Fruit fly (Drosophila melanogaster) whole organism, embryonic: ENCODE measurements around the gene VhaAC45RP.
A peak's percentile ranks its signal among the peaks of the same experiment; 100 is the strongest.

Source experiments
- Aef1 ChIP-seq: fragments of 200-800 bp; sonication (Bioruptor generic); IDR thresholded peaks from 3 replicates; pipeline ENCODE4 v1.3.6; 2022; ENCODE audit warnings: missing biosample characterization, missing genetic modification characterization
- C15 ChIP-seq: fragments of 200-800 bp; sonication (Bioruptor generic); IDR thresholded peaks from 3 replicates; pipeline ENCODE4 v1.3.6; 2022; ENCODE audit warnings: missing biosample characterization, missing genetic modification characterization
- CG10147 ChIP-seq: fragments of 200-800 bp; sonication (Bioruptor generic); optimal IDR thresholded peaks from 2 replicates; lab custom pipeline; 2019; ENCODE audit warnings: missing biosample characterization, mild to moderate bottlenecking, missing genetic modification characterization, moderate library complexity
- CG10209 ChIP-seq: fragments of 200-800 bp; sonication (Bioruptor generic); optimal IDR thresholded peaks from 3 replicates; lab custom pipeline; 2017; ENCODE audit warnings: missing biosample characterization, mild to moderate bottlenecking, missing genetic modification characterization, missing genetic modification reagents
- CG11247 ChIP-seq: fragments of 200-800 bp; sonication (Bioruptor generic); IDR thresholded peaks from 2 replicates; pipeline ENCODE4 v1.3.6; 2022; ENCODE audit warnings: missing biosample characterization, missing genetic modification characterization
- CG11504 ChIP-seq: fragments of 200-800 bp; sonication (Bioruptor generic); optimal IDR thresholded peaks from 3 replicates; lab custom pipeline; 2019; ENCODE audit warnings: missing biosample characterization, mild to moderate bottlenecking, missing genetic modification characterization, moderate library complexity
- CG12299 ChIP-seq: fragments of 200-800 bp; sonication (Bioruptor generic); optimal IDR thresholded peaks from 2 replicates; lab custom pipeline; 2018; ENCODE audit warnings: missing biosample characterization, mild to moderate bottlenecking, missing genetic modification characterization
- CG15601 ChIP-seq: fragments of 200-800 bp; sonication (Bioruptor generic); optimal IDR thresholded peaks from 3 replicates; lab custom pipeline; 2019; ENCODE audit warnings: missing biosample characterization, mild to moderate bottlenecking, missing genetic modification characterization, moderate library complexity
- CG1647 ChIP-seq: fragments of 200-800 bp; sonication (Bioruptor generic); optimal IDR thresholded peaks from 3 replicates; lab custom pipeline; 2016; ENCODE audit warnings: missing biosample characterization, missing genetic modification characterization
- CG16779 ChIP-seq: fragments of 200-800 bp; sonication (Bioruptor generic); IDR thresholded peaks from 2 replicates; pipeline ENCODE4 v1.3.6; 2022; ENCODE audit warnings: missing biosample characterization, missing genetic modification characterization
- CG17385 ChIP-seq: fragments of 200-800 bp; sonication (Bioruptor generic); optimal IDR thresholded peaks from 3 replicates; lab custom pipeline; 2018; ENCODE audit warnings: missing biosample characterization, mild to moderate bottlenecking, missing genetic modification characterization
- CG2678 ChIP-seq: fragments of 200-800 bp; sonication (Bioruptor generic); optimal IDR thresholded peaks from 3 replicates; lab custom pipeline; 2019; ENCODE audit warnings: missing biosample characterization, mild to moderate bottlenecking, missing genetic modification characterization, moderate library complexity
- CG3065 ChIP-seq: fragments of 200-800 bp; sonication (Bioruptor generic); optimal IDR thresholded peaks from 2 replicates; lab custom pipeline; 2016; ENCODE audit warnings: missing biosample characterization, missing genetic modification characterization
- CG4282 ChIP-seq: fragments of 200-800 bp; sonication (Bioruptor generic); optimal IDR thresholded peaks from 2 replicates; lab custom pipeline; 2016; ENCODE audit warnings: missing biosample characterization, missing genetic modification characterization
- CG4328 ChIP-seq: fragments of 200-800 bp; sonication (Bioruptor generic); optimal IDR thresholded peaks from 3 replicates; lab custom pipeline; 2017; ENCODE audit warnings: missing biosample characterization, missing genetic modification reagents, missing genetic modification characterization
- CG4404 ChIP-seq: fragments of 200-800 bp; sonication (Bioruptor generic); IDR thresholded peaks from 2 replicates; pipeline ENCODE4 v1.3.6; 2022; ENCODE audit warnings: missing biosample characterization, missing genetic modification characterization
- CG4707 ChIP-seq: fragments of 200-800 bp; sonication (Bioruptor generic); optimal IDR thresholded peaks from 2 replicates; lab custom pipeline; 2018; ENCODE audit warnings: missing biosample characterization, mild to moderate bottlenecking, missing genetic modification characterization, moderate library complexity
- CG6272 ChIP-seq: fragments of 200-800 bp; sonication (Bioruptor generic); IDR thresholded peaks from 2 replicates; pipeline ENCODE4 v1.3.6; 2022; ENCODE audit warnings: missing biosample characterization, missing genetic modification characterization
- CG6791 ChIP-seq: fragments of 200-800 bp; sonication (Bioruptor generic); IDR thresholded peaks from 3 replicates; pipeline ENCODE4 v1.3.6; 2022; ENCODE audit warnings: missing biosample characterization, missing genetic modification characterization; ENCODE audit not compliant: partially characterized antibody
- CG8359 ChIP-seq: fragments of 200-800 bp; sonication (Bioruptor generic); optimal IDR thresholded peaks from 2 replicates; lab custom pipeline; 2017; ENCODE audit warnings: missing biosample characterization, mild to moderate bottlenecking, missing genetic modification characterization, borderline replicate concordance
- CG8478 ChIP-seq: fragments of >200 bp; optimal IDR thresholded peaks from 2 replicates; lab custom pipeline; 2018
- CG9215 ChIP-seq: fragments of 200-800 bp; sonication (Bioruptor generic); IDR thresholded peaks from 2 replicates; pipeline ENCODE4 v1.3.6; 2022; ENCODE audit warnings: missing biosample characterization, missing genetic modification characterization
- CG9932 ChIP-seq: fragments of 200-800 bp; sonication (Bioruptor generic); IDR thresholded peaks from 2 replicates; pipeline ENCODE4 v1.3.6; 2022; ENCODE audit warnings: missing biosample characterization, missing genetic modification characterization
- Dad ChIP-seq: fragments of 200-800 bp; sonication (Bioruptor generic); optimal IDR thresholded peaks from 3 replicates; lab custom pipeline; 2016; ENCODE audit warnings: missing biosample characterization, missing genetic modification characterization
- Deaf1 ChIP-seq: fragments of 200-800 bp; optimal IDR thresholded peaks from 3 replicates; lab custom pipeline; 2019; ENCODE audit warnings: missing biosample characterization, mild to moderate bottlenecking, missing genetic modification characterization, moderate library complexity
- Drgx ChIP-seq: fragments of 200-800 bp; sonication (Bioruptor generic); IDR thresholded peaks from 2 replicates; pipeline ENCODE4 v1.3.6; 2022; ENCODE audit warnings: missing biosample characterization, missing genetic modification characterization
- E2f2 ChIP-seq: fragments of 200-800 bp; sonication (Bioruptor generic); IDR thresholded peaks from 2 replicates; pipeline ENCODE4 v1.3.6; 2022; ENCODE audit warnings: missing biosample characterization, missing genetic modification characterization
- GATAe ChIP-seq: fragments of 200-800 bp; sonication (Bioruptor generic); conservative IDR thresholded peaks from 2 replicates; pipeline ENCODE4 v1.3.6; 2022; ENCODE audit warnings: missing biosample characterization, missing genetic modification characterization
- Hey ChIP-seq: fragments of 200-800 bp; sonication (Bioruptor generic); optimal IDR thresholded peaks from 3 replicates; lab custom pipeline; 2018; ENCODE audit warnings: missing biosample characterization, mild to moderate bottlenecking, missing genetic modification characterization
- Nf-YA ChIP-seq: fragments of 200-800 bp; sonication (Bioruptor generic); IDR thresholded peaks from 2 replicates; pipeline ENCODE4 v1.3.6; 2022; ENCODE audit warnings: missing biosample characterization, missing genetic modification characterization
- Nf-YB ChIP-seq: fragments of 200-800 bp; sonication (Bioruptor generic); optimal IDR thresholded peaks from 3 replicates; lab custom pipeline; 2019; ENCODE audit warnings: missing biosample characterization, mild to moderate bottlenecking, missing genetic modification characterization, moderate library complexity
- Side ChIP-seq: fragments of 200-800 bp; sonication (Bioruptor generic); optimal IDR thresholded peaks from 2 replicates; lab custom pipeline; 2016; ENCODE audit warnings: missing biosample characterization, missing genetic modification characterization
- Six4 ChIP-seq: fragments of 200-800 bp; sonication (Bioruptor generic); optimal IDR thresholded peaks from 2 replicates; lab custom pipeline; 2016; ENCODE audit warnings: missing biosample characterization, missing genetic modification characterization
- aop ChIP-seq: fragments of 200-800 bp; sonication (Bioruptor generic); IDR thresholded peaks from 2 replicates; pipeline ENCODE4 v1.3.6; 2022; ENCODE audit warnings: missing biosample characterization, missing genetic modification characterization
- ap ChIP-seq: fragments of 200-800 bp; sonication (Bioruptor generic); IDR thresholded peaks from 2 replicates; pipeline ENCODE4 v1.3.6; 2022; ENCODE audit warnings: missing biosample characterization, missing genetic modification characterization
- ara ChIP-seq: fragments of 200-800 bp; sonication (Bioruptor generic); IDR thresholded peaks from 2 replicates; pipeline ENCODE4 v1.3.6; 2022; ENCODE audit warnings: missing biosample characterization, missing genetic modification characterization
- ash1 ChIP-seq: fragments of 200-800 bp; sonication (Bioruptor generic); optimal IDR thresholded peaks from 2 replicates; lab custom pipeline; 2018; ENCODE audit warnings: missing biosample characterization, mild to moderate bottlenecking, missing genetic modification characterization
- bsh ChIP-seq, 2 experiments: fragments of 200-800 bp; sonication (Bioruptor generic); optimal IDR thresholded peaks; 2 replicates each; lab custom pipeline; 2017 to 2018; ENCODE audit warnings: mild to moderate bottlenecking in 2 of 2, missing biosample characterization in 2 of 2, missing genetic modification characterization in 2 of 2, moderate library complexity in 1 of 2
- cad ChIP-seq: fragments of >200 bp; optimal IDR thresholded peaks from 2 replicates; lab custom pipeline; 2017; ENCODE audit warnings: missing biosample characterization, missing genetic modification characterization
- cg ChIP-seq: fragments of 200-800 bp; sonication (Bioruptor generic); optimal IDR thresholded peaks from 3 replicates; lab custom pipeline; 2019; ENCODE audit warnings: missing biosample characterization, mild to moderate bottlenecking, missing genetic modification characterization, moderate library complexity
- eve ChIP-seq, 2 experiments: fragments of >200 bp; optimal IDR thresholded peaks; 2 replicates each; lab custom pipeline; 2017; ENCODE audit warnings: missing biosample characterization in 2 of 2, missing genetic modification characterization in 2 of 2
- ham ChIP-seq: fragments of 200-800 bp; sonication (Bioruptor generic); IDR thresholded peaks from 2 replicates; pipeline ENCODE4 v1.3.6; 2022; ENCODE audit warnings: missing biosample characterization, missing genetic modification characterization
- hb ChIP-seq: fragments of 200-800 bp; sonication (Bioruptor generic); IDR thresholded peaks from 3 replicates; pipeline ENCODE4 v1.3.6; 2022; ENCODE audit warnings: missing biosample characterization, missing genetic modification characterization; ENCODE audit not compliant: partially characterized antibody
- hth ChIP-seq: fragments of >200 bp; optimal IDR thresholded peaks from 2 replicates; lab custom pipeline; 2017; ENCODE audit warnings: inconsistent platforms
- jumu ChIP-seq: fragments of 200-800 bp; sonication (Bioruptor generic); optimal IDR thresholded peaks from 3 replicates; lab custom pipeline; 2016; ENCODE audit warnings: missing biosample characterization, missing genetic modification characterization
- pfk ChIP-seq: fragments of 200-800 bp; sonication (Bioruptor generic); optimal IDR thresholded peaks from 2 replicates; lab custom pipeline; 2018; ENCODE audit warnings: missing biosample characterization, mild to moderate bottlenecking, missing genetic modification characterization, moderate library complexity
- ranshi ChIP-seq: fragments of 200-800 bp; sonication (Bioruptor generic); IDR thresholded peaks from 2 replicates; pipeline ENCODE4 v1.3.6; 2022; ENCODE audit warnings: missing biosample characterization, missing genetic modification characterization
- sim ChIP-seq: fragments of 200-800 bp; sonication (Bioruptor generic); IDR thresholded peaks from 2 replicates; pipeline ENCODE4 v1.3.6; 2022; ENCODE audit warnings: missing biosample characterization, missing genetic modification characterization
- tap ChIP-seq: fragments of 200-800 bp; optimal IDR thresholded peaks from 3 replicates; lab custom pipeline; 2019; ENCODE audit warnings: missing biosample characterization, mild to moderate bottlenecking, missing genetic modification characterization, moderate library complexity
- trh ChIP-seq: fragments of 200-800 bp; sonication (Bioruptor generic); optimal IDR thresholded peaks from 2 replicates; lab custom pipeline; 2016; ENCODE audit warnings: missing biosample characterization, missing genetic modification characterization
- ttk ChIP-seq: fragments of 200-800 bp; sonication (Bioruptor generic); IDR thresholded peaks from 2 replicates; pipeline ENCODE4 v2.1.2; 2022; ENCODE audit warnings: missing biosample characterization, missing genetic modification characterization
- usp ChIP-seq: fragments of >200 bp; optimal IDR thresholded peaks from 2 replicates; lab custom pipeline; 2017; ENCODE audit warnings: missing biosample characterization, missing genetic modification characterization
- vfl ChIP-seq: fragments of 200-800 bp; sonication (Bioruptor generic); optimal IDR thresholded peaks from 2 replicates; lab custom pipeline; 2016; ENCODE audit warnings: missing biosample characterization, missing genetic modification characterization

The VhaAC45RP gene

DNA sequence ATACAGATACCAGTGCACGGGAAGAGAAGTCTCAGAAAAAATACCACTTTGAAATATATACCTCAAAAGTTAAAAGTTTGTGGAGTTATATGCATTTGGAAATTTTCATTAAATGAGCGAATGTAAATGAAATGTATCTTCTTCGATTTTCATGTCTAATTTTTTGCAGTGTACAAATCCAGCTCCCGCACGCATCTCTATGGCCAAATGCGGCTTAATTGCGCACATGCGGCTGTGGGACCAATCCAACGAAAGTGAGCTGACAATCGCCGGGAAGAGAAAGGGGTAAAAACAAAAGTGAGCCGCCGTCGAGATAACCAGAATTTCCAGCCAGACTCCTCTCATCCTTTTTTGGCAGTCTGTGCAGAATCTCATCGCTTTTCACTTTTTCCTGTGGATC, 2.1 kb downstream of the VhaAC45RP start (continued):
- TF ChIP-seq ttk (GFP tag; lab: Robert Waterston, UW) (peak; percentile 48), CG6791 (GFP tag; lab: Robert Waterston, UW) (no peak), CG3065 (GFP tag; lab: Kevin White, UChicago) (no peak), Deaf1 (tag; lab: Kevin White, UChicago) (no peak), usp (no peak), CG4404 (no peak), hb (no peak), CG17385 (no peak), jumu (GFP tag; lab: Kevin White, UChicago) (no peak), CG8478 (lab: Kevin White, UChicago) (no peak), ap (GFP tag; lab: Robert Waterston, UW) (no peak; the same call in 1 of the 2 replicates), vfl (GFP tag; lab: Kevin White, UChicago) (no peak), Side (GFP tag; lab: Kevin White, UChicago) (no peak), sim (no peak), ara (GFP tag; lab: Robert Waterston, UW) (peak; percentile 48; the same call in 1 of the 2 replicates), ash1 (no peak), C15 (GFP tag; lab: Robert Waterston, UW) (no peak), tap (no peak), eve (GFP tag; optimal IDR thresholded peaks at IDR 0.05; lab: Kevin White, UChicago) (no peak), CG4328 (GFP tag; lab: Kevin White, UChicago) (no peak), hth (lab: Kevin White, UChicago) (no peak), Nf-YA (GFP tag; lab: Robert Waterston, UW) (0 out of 2 replicates have a peak, but pooled peaks have one; percentile 10), aop (GFP tag; lab: Robert Waterston, UW) (no peak), pfk (GFP tag; lab: Kevin White, UChicago) (no peak), Hey (tag; lab: Kevin White, UChicago) (no peak), CG9932 (GFP tag; lab: Robert Waterston, UW) (no peak), CG6272 (GFP tag; lab: Robert Waterston, UW) (0 out of 2 replicates have a peak, but pooled peaks have one; percentile 18), CG1647 (no peak), GATAe (GFP tag; lab: Robert Waterston, UW) (no peak), Drgx (peak; percentile 86), CG2678 (tag; lab: Kevin White, UChicago) (peak; percentile 20), ranshi (no peak), Nf-YB (GFP tag; lab: Kevin White, UChicago) (no peak), Aef1 (GFP tag; lab: Robert Waterston, UW) (no peak), CG10209 (GFP tag; lab: Kevin White, UChicago) (peak; percentile 7), CG11504 (tag; lab: Kevin White, UChicago) (no peak), CG4707 (GFP tag; lab: Kevin White, UChicago) (peak; percentile 16), CG16779 (no peak), CG12299 (no peak), CG15601 (tag; lab: Kevin White, UChicago) (no peak), Dad (GFP tag; lab: Kevin White, UChicago) (no peak), cg (GFP tag; lab: Kevin White, UChicago) (no peak), CG9215 (GFP tag; lab: Robert Waterston, UW) (no peak), CG8359 (no peak), bsh (GFP tag; optimal IDR thresholded peaks at IDR 0.05; lab: Kevin White, UChicago) (peak in 1 of 2 experiments; percentile 45), E2f2 (GFP tag; lab: Robert Waterston, UW) (no peak), CG11247 (no peak), Six4 (GFP tag; lab: Kevin White, UChicago) (no peak), trh (GFP tag; lab: Kevin White, UChicago) (no peak), CG10147 (GFP tag; lab: Kevin White, UChicago) (no peak), CG4282 (GFP tag; lab: Kevin White, UChicago) (no peak), ham (no peak), cad (GFP tag; lab: Kevin White, UChicago) (no peak)
